Worm (Caenorhabditis elegans) whole organism, late embryonic: ENCODE measurements around the gene B0563.1.

Source experiments
- K02D7.2 ChIP-seq: sonication (generic microtip); optimal IDR thresholded peaks from 2 replicates; lab custom pipeline; 2017; ENCODE audit warnings: mild to moderate bottlenecking, missing genetic modification characterization, missing compliant biosample characterization
- elt-2 ChIP-seq: sonication (generic microtip); optimal IDR thresholded peaks from 2 replicates; lab custom pipeline; 2016; ENCODE audit warnings: missing genetic modification reagents, missing genetic modification characterization, missing compliant biosample characterization
- ets-4 ChIP-seq: sonication (generic microtip); optimal IDR thresholded peaks from 2 replicates; lab custom pipeline; 2016; ENCODE audit warnings: missing genetic modification characterization, missing compliant biosample characterization
- eyg-1 ChIP-seq: sonication (generic microtip); optimal IDR thresholded peaks from 2 replicates; lab custom pipeline; 2016; ENCODE audit warnings: missing genotype, missing genetic modification characterization, missing compliant biosample characterization
- nfya-1 ChIP-seq: sonication (generic microtip); optimal IDR thresholded peaks from 2 replicates; lab custom pipeline; 2017; ENCODE audit warnings: missing genetic modification characterization, mild to moderate bottlenecking, missing compliant biosample characterization, antibody characterized with exemption, moderate library complexity
- sdc-2 ChIP-seq: sonication (generic microtip); optimal IDR thresholded peaks from 2 replicates; lab custom pipeline; 2016; ENCODE audit warnings: missing genotype, missing genetic modification characterization, missing compliant biosample characterization
- tbx-2 ChIP-seq: sonication (generic microtip); optimal IDR thresholded peaks from 2 replicates; lab custom pipeline; 2016; ENCODE audit warnings: missing genetic modification characterization, missing compliant biosample characterization

DNA sequence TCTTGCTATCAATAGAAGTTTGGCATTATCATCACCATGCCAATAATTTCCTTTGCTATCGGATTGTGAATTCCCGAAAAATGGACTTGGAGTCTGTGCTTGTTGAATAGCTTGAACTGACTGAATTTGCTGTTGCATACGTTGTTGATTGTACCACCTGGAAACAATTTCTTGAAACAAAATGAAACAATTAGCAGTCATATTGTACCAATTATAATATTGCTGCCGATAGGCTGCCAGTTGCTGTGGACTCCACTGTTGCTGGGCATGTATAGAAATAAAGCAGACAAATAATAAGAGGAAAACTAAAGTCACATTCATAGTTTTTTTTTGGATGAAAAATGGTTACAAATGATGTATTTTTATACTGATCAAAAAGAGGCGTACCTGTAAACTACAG lies 4.4 kb upstream of the B0563.1 start, which contains the start of gene B0563.10:
- TF ChIP-seq ets-4 (tag; lab: Kevin White, UChicago): no peak
- no peak for TF ChIP-seq K02D7.2 (tag; lab: Kevin White, UChicago)
- TF ChIP-seq nfya-1: no peak
- no peak for TF ChIP-seq eyg-1 (tag; lab: Kevin White, UChicago)
- no peak for TF ChIP-seq sdc-2 (tag; lab: Kevin White, UChicago)
- TF ChIP-seq tbx-2 (tag; lab: Kevin White, UChicago): no peak
- TF ChIP-seq elt-2 (tag; lab: Kevin White, UChicago): no peak
